Worm (Caenorhabditis elegans) whole organism, L2 larva: ENCODE measurements around the gene Y113G7A.22.

Source experiments
- C34F6.9 ChIP-seq: fragments of 150-350 bp; optimal IDR thresholded peaks from 2 replicates; lab custom pipeline; 2014; ENCODE audit warnings: missing biosample characterization, missing genetic modification characterization
- R02D3.7 ChIP-seq: fragments of 150-350 bp; optimal IDR thresholded peaks from 2 replicates; lab custom pipeline; 2014; ENCODE audit warnings: missing biosample characterization, missing genetic modification characterization
- alr-1 ChIP-seq: fragments of 150-350 bp; optimal IDR thresholded peaks from 2 replicates; lab custom pipeline; 2014; ENCODE audit warnings: missing biosample characterization, missing genetic modification characterization
- aly-2 ChIP-seq: fragments of 150-350 bp; optimal IDR thresholded peaks from 2 replicates; lab custom pipeline; 2014; ENCODE audit warnings: missing biosample characterization, missing genetic modification characterization
- ama-1 ChIP-seq: fragments of 150-350 bp; optimal IDR thresholded peaks from 2 replicates; lab custom pipeline; 2018; ENCODE audit warnings: inconsistent platforms
- ceh-16 ChIP-seq: fragments of 150-350 bp; optimal IDR thresholded peaks from 2 replicates; lab custom pipeline; 2014; ENCODE audit warnings: missing biosample characterization, missing genetic modification characterization
- ceh-82 ChIP-seq: fragments of 150-350 bp; optimal IDR thresholded peaks from 2 replicates; lab custom pipeline; 2014; ENCODE audit warnings: missing biosample characterization, missing genetic modification characterization
- crh-2 ChIP-seq: sonication (generic microtip); optimal IDR thresholded peaks from 2 replicates; lab custom pipeline; 2017; ENCODE audit warnings: missing biosample characterization, missing genetic modification characterization
- elt-1 ChIP-seq: fragments of 150-350 bp; optimal IDR thresholded peaks from 2 replicates; lab custom pipeline; 2014; ENCODE audit warnings: missing biosample characterization, missing genetic modification characterization
- elt-3 ChIP-seq: sonication (generic microtip); optimal IDR thresholded peaks from 2 replicates; lab custom pipeline; 2017; ENCODE audit warnings: missing biosample characterization, missing genetic modification characterization
- gmeb-1 ChIP-seq: fragments of 150-350 bp; optimal IDR thresholded peaks from 2 replicates; lab custom pipeline; 2014; ENCODE audit warnings: missing biosample characterization, missing genetic modification characterization
- lin-13 ChIP-seq: fragments of 150-350 bp; optimal IDR thresholded peaks from 2 replicates; lab custom pipeline; 2014; ENCODE audit warnings: missing biosample characterization, missing genetic modification reagents, missing genetic modification characterization
- lin-39 ChIP-seq: fragments of 150-350 bp; optimal IDR thresholded peaks from 2 replicates; lab custom pipeline; 2014; ENCODE audit warnings: missing biosample characterization, missing genetic modification reagents, missing genetic modification characterization
- lsy-2 ChIP-seq, 2 experiments: fragments of 150-350 bp in 1 of 2; sonication (generic microtip) in 1 of 2; optimal IDR thresholded peaks; 2 replicates each; lab custom pipeline; 2014 to 2017; ENCODE audit warnings: missing biosample characterization in 2 of 2, missing genetic modification characterization in 2 of 2
- mdl-1 ChIP-seq, 2 experiments: fragments of 150-350 bp in 1 of 2; sonication (generic microtip) in 1 of 2; optimal IDR thresholded peaks; 2 replicates each; lab custom pipeline; 2017; ENCODE audit warnings: missing biosample characterization in 2 of 2, missing genetic modification characterization in 2 of 2
- nhr-10 ChIP-seq: sonication (generic microtip); optimal IDR thresholded peaks from 2 replicates; lab custom pipeline; 2017; ENCODE audit warnings: missing biosample characterization, missing genetic modification characterization
- nhr-11 ChIP-seq: fragments of 150-350 bp; optimal IDR thresholded peaks from 2 replicates; lab custom pipeline; 2014; ENCODE audit warnings: missing biosample characterization, missing genetic modification characterization
- nhr-12 ChIP-seq: fragments of 150-350 bp; optimal IDR thresholded peaks from 2 replicates; lab custom pipeline; 2014; ENCODE audit warnings: missing biosample characterization, missing genetic modification characterization
- nhr-129 ChIP-seq: fragments of 150-350 bp; optimal IDR thresholded peaks from 2 replicates; lab custom pipeline; 2014; ENCODE audit warnings: missing biosample characterization, missing genetic modification characterization
- nhr-21 ChIP-seq: fragments of 150-350 bp; optimal IDR thresholded peaks from 2 replicates; lab custom pipeline; 2014; ENCODE audit warnings: missing biosample characterization, missing genetic modification characterization
- nhr-23 ChIP-seq: fragments of 150-350 bp; optimal IDR thresholded peaks from 2 replicates; lab custom pipeline; 2014; ENCODE audit warnings: missing biosample characterization, missing genetic modification reagents, missing genetic modification characterization
- nhr-6 ChIP-seq: fragments of 150-350 bp; optimal IDR thresholded peaks from 2 replicates; lab custom pipeline; 2014; ENCODE audit warnings: missing biosample characterization, missing genetic modification characterization
- nhr-77 ChIP-seq: fragments of 150-350 bp; optimal IDR thresholded peaks from 2 replicates; lab custom pipeline; 2014; ENCODE audit warnings: missing biosample characterization, missing genetic modification characterization
- peb-1 ChIP-seq: fragments of 150-350 bp; optimal IDR thresholded peaks from 2 replicates; lab custom pipeline; 2014; ENCODE audit warnings: missing biosample characterization, missing genetic modification characterization
- sem-4 ChIP-seq: fragments of 150-350 bp; optimal IDR thresholded peaks from 2 replicates; lab custom pipeline; 2014; ENCODE audit warnings: missing biosample characterization, missing genetic modification reagents, missing genetic modification characterization
- skn-1 ChIP-seq: sonication (generic microtip); optimal IDR thresholded peaks from 2 replicates; lab custom pipeline; 2017; ENCODE audit warnings: missing biosample characterization, missing genetic modification characterization
- sma-3 ChIP-seq: sonication (generic microtip); optimal IDR thresholded peaks from 2 replicates; lab custom pipeline; 2016; ENCODE audit warnings: missing genetic modification reagents, missing genetic modification characterization, missing compliant biosample characterization
- sma-9 ChIP-seq, 2 experiments: fragments of 150-350 bp in 1 of 2; sonication (generic microtip) in 1 of 2; optimal IDR thresholded peaks; 2 replicates each; lab custom pipeline; 2014 to 2016; ENCODE audit warnings: missing genetic modification characterization in 2 of 2, mild to moderate bottlenecking in 1 of 2, missing biosample characterization in 1 of 2, missing compliant biosample characterization in 1 of 2, missing genetic modification reagents in 1 of 2, moderate library complexity in 1 of 2
- snpc-4 ChIP-seq: fragments of 150-350 bp; optimal IDR thresholded peaks from 2 replicates; lab custom pipeline; 2014; ENCODE audit warnings: missing biosample characterization, missing genetic modification characterization
- unc-55 ChIP-seq: fragments of 150-350 bp; sonication (generic microtip); optimal IDR thresholded peaks from 3 replicates; lab custom pipeline; 2014; ENCODE audit warnings: missing biosample characterization, missing genetic modification reagents, missing genetic modification characterization
- unc-62 ChIP-seq: fragments of 150-350 bp; optimal IDR thresholded peaks from 2 replicates; lab custom pipeline; 2014; ENCODE audit warnings: missing biosample characterization, missing genetic modification reagents, missing genetic modification characterization
- zag-1 ChIP-seq: fragments of 150-350 bp; optimal IDR thresholded peaks from 2 replicates; lab custom pipeline; 2014; ENCODE audit warnings: missing biosample characterization, missing genetic modification characterization
- ztf-1 ChIP-seq: fragments of 200-800 bp; sonication (Bioruptor generic); conservative IDR thresholded peaks from 2 replicates; pipeline ENCODE4 v1.3.6; 2022; ENCODE audit warnings: missing genetic modification characterization, missing compliant biosample characterization
- ztf-11 ChIP-seq: sonication (generic microtip); optimal IDR thresholded peaks from 2 replicates; lab custom pipeline; 2017; ENCODE audit warnings: missing biosample characterization, missing genetic modification characterization
- ztf-4 ChIP-seq: fragments of 150-350 bp; optimal IDR thresholded peaks from 2 replicates; lab custom pipeline; 2014; ENCODE audit warnings: missing biosample characterization, missing genetic modification characterization

Y113G7A.22 gene

DNA sequence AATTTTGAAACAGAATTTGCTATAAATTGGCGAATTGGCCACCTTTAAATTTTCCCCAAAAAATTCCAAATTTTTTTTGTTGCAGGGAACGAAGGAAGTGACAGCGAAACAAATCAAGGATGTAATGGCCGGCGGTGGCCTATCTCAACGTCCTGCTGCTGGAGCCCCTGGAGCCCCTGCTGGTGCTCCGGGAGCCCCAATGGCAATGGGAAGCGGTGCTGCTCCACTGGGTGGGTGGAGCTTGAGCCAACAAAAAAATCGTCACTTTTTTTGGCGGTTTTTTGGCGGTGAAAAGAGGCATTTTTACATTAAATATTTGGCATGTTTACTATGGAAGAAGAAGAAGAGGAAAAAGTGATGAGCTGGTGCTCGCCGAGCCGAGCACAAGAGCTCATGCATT is 38.0 kb downstream of the Y113G7A.22 start:
- TF ChIP-seq unc-55 (GFP tag; lab: Kevin White, UChicago) (peak; percentile 6), nhr-6 (no peak)

DNA sequence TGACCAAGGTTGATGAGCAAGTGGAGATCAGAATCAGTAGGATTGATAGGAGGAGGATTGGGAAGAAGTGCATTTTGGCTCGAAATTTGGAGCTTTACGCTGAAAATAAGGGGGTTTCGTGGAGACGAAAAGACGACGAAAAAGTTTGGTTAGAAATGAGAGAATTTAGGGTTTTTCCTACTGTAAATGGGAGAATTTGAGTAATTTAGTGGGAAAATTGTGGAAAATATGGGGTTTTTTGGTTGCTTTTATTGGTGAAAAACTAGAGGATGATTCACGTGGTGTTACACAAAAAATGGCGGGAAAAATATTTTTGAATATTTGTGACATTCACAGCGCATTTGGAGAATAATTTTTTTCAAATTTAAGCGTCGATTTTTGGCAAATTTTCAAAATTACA is 40.2 kb downstream of the Y113G7A.22 start, which contains the start of gene nlp-69:
Gene nlp-69, minus strand, starts transcription at position 101 of the 400 bp plus-strand sequence.
- TF ChIP-seq nhr-77 (tag; lab: Kevin White, UChicago) (no peak), elt-1 (tag; lab: Kevin White, UChicago) (no peak), nhr-23 (tag; lab: Kevin White, UChicago) (no peak), sem-4 (no peak), ztf-11 (no peak), aly-2 (tag; lab: Kevin White, UChicago) (no peak), unc-55 (GFP tag; lab: Kevin White, UChicago) (no peak), ama-1 (no peak), snpc-4 (tag; lab: Kevin White, UChicago) (no peak), ceh-16 (no peak), nhr-21 (tag; lab: Kevin White, UChicago) (no peak), nhr-12 (tag; lab: Kevin White, UChicago) (no peak), lin-39 (tag; lab: Kevin White, UChicago) (no peak), ztf-1 (GFP tag; lab: Robert Waterston, UW) (no peak), nhr-11 (tag; lab: Kevin White, UChicago) (no peak), mdl-1 (tag; optimal IDR thresholded peaks at IDR 0.05; lab: Kevin White, UChicago) (no peak), zag-1 (tag; lab: Kevin White, UChicago) (no peak), peb-1 (tag; lab: Kevin White, UChicago) (no peak)

DNA sequence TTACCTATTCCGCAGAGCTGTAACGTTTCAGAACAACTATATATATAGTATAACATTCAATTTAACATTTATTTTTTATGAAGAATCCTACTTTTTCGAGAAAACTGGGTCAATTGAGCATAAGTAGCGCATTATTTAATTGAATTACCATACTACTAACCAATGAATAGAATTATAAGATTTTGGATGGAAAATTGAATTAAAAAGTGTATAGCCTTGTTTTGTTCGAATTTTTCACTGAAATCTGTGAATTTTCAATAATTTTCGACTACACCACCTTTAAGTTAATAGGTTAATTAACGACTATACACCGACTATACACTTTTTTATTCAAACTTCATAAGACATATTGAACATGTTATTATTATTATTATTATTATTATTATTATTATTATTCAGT is 41.2 kb downstream of the Y113G7A.22 start:
- TF ChIP-seq R02D3.7 (tag; lab: Kevin White, UChicago) = no peak
- TF ChIP-seq ceh-16 = no peak
- no peak for TF ChIP-seq skn-1 (tag; lab: Kevin White, UChicago)
- no peak for TF ChIP-seq nhr-10
- TF ChIP-seq ceh-82 = no peak
- no peak for TF ChIP-seq lsy-2 (tag; optimal IDR thresholded peaks at IDR 0.05; lab: Kevin White, UChicago)
- TF ChIP-seq unc-55 (GFP tag; lab: Kevin White, UChicago) = no peak
- TF ChIP-seq crh-2 (tag; lab: Kevin White, UChicago) = no peak
- no peak for TF ChIP-seq mdl-1 (tag; optimal IDR thresholded peaks at IDR 0.05; lab: Kevin White, UChicago)
- no peak for TF ChIP-seq unc-62 (GFP tag; lab: Kevin White, UChicago)
- TF ChIP-seq C34F6.9 = no peak
- TF ChIP-seq gmeb-1 (tag; lab: Kevin White, UChicago) = no peak
- no peak for TF ChIP-seq lin-39 (tag; lab: Kevin White, UChicago)
- TF ChIP-seq ztf-4 = no peak

DNA sequence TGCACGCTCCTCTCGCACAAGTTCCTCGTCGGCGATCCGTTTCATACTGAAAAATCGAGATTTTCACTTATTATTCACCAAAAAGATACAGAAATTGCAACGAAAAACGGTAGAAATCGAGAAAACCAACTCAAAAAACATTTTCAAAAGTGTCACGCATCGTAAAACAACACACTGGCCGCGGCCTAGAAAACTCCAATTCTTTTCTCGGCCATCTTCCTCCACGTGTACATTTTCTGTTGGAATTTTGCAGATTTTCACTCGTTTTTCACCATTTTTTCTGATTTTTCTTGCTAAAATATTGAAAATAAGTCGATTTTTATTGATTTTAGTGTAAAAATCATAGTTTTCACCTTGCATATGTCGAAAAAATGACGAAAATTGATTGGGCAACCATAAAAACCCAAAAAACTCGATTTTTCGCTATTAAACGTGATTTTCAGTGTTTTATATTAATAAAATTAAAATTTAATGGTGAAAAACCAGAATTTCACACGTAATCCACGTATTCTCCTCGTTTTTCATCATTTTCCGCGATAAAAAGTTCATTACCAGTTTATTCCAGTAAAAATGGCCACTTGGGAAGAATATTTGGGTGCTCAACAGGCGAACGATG is 44.3 kb downstream of the Y113G7A.22 start, which contains the start of the genes dcs-1 and sec-23:
Gene dcs-1, minus strand, starts transcription at position 46 of the 616 bp plus-strand sequence.
Gene sec-23, plus strand, starts transcription at position 566 of the 616 bp plus-strand sequence.
- TF ChIP-seq elt-3 (tag; lab: Kevin White, UChicago) = no peak
- no peak for TF ChIP-seq nhr-10
- TF ChIP-seq unc-55 (GFP tag; lab: Kevin White, UChicago) = peak; percentile 22
- TF ChIP-seq alr-1 (tag; lab: Kevin White, UChicago) = no peak
- no peak for TF ChIP-seq lin-39 (tag; lab: Kevin White, UChicago)
- peak; percentile 4 for TF ChIP-seq nhr-129
- TF ChIP-seq nhr-23 (tag; lab: Kevin White, UChicago) = no peak
- TF ChIP-seq lsy-2 (tag; optimal IDR thresholded peaks at IDR 0.05; lab: Kevin White, UChicago) = peak in 1 of 2 experiments; percentile 10
- no peak for TF ChIP-seq zag-1 (tag; lab: Kevin White, UChicago)
- TF ChIP-seq lin-13 (GFP tag; lab: Kevin White, UChicago) = no peak
- TF ChIP-seq crh-2 (tag; lab: Kevin White, UChicago) = peak; percentile 64
- no peak for TF ChIP-seq sma-9 (GFP tag; optimal IDR thresholded peaks at IDR 0.05; lab: Kevin White, UChicago)
- TF ChIP-seq sma-9 (tag; optimal IDR thresholded peaks at IDR 0.05; lab: Kevin White, UChicago) = no peak
- peak in 1 of 2 experiments; percentile 2 for TF ChIP-seq mdl-1 (tag; optimal IDR thresholded peaks at IDR 0.05; lab: Kevin White, UChicago)
- TF ChIP-seq sma-3 (GFP tag; lab: Kevin White, UChicago) = no peak
